Fruit fly (Drosophila melanogaster): ENCODE results near the gene CG5391.

- TF ChIP-seq amos (GFP tag; IDR thresholded peaks at IDR 0.05; ENCODE audit: partially characterized antibody) (no peak), Mrtf (GFP tag; IDR thresholded peaks at IDR 0.05) (no peak), Ptx1 (GFP tag; IDR thresholded peaks at IDR 0.05) (no peak), Doc3 (GFP tag; IDR thresholded peaks at IDR 0.05; ENCODE audit: partially characterized antibody) (no peak), unpg (GFP tag; optimal IDR thresholded peaks at IDR 0.05) (no peak), Sry-β (GFP tag; optimal IDR thresholded peaks at IDR 0.05) (no peak), CG17186 (GFP tag; optimal IDR thresholded peaks at IDR 0.05) (no peak), CG31224 (GFP tag; IDR thresholded peaks at IDR 0.05) (no peak), CG42726 (GFP tag; IDR thresholded peaks at IDR 0.05; ENCODE audit: partially characterized antibody) (no peak), CG11696 (GFP tag; IDR thresholded peaks at IDR 0.05) (no peak), Ssrp (tag; optimal IDR thresholded peaks at IDR 0.05) (no peak), eyg (GFP tag; optimal IDR thresholded peaks at IDR 0.05) (no peak), Neu2 (GFP tag; optimal IDR thresholded peaks at IDR 0.05; ENCODE audit: borderline replicate concordance) (no peak)
Measured at dm6 chr3R:22330512-22331119, 3.3 kb downstream of the CG5391 start, which contains the start of gene CG33721.

Measured in whole organism, embryonic.